Worm (Caenorhabditis elegans) whole organism, L1 larva: ENCODE data around the gene gdi-1.

Experiments used
- C04F5.9 ChIP-seq: sonication (generic microtip); optimal IDR thresholded peaks from 2 replicates; lab custom pipeline; 2016; ENCODE audit warnings: missing genetic modification characterization, missing compliant biosample characterization
- C34B4.2 ChIP-seq: sonication (generic microtip); optimal IDR thresholded peaks from 2 replicates; lab custom pipeline; 2017; ENCODE audit warnings: mild to moderate bottlenecking, missing genetic modification characterization, missing compliant biosample characterization
- aha-1 ChIP-seq: fragments of 150-350 bp; optimal IDR thresholded peaks from 2 replicates; lab custom pipeline; 2014; ENCODE audit warnings: missing biosample characterization, missing genetic modification characterization
- alr-1 ChIP-seq: fragments of 200-800 bp; sonication (Bioruptor generic); optimal IDR thresholded peaks from 2 replicates; lab custom pipeline; 2018; ENCODE audit warnings: borderline replicate concordance, mild to moderate bottlenecking, missing genetic modification characterization, missing compliant biosample characterization
- aly-2 ChIP-seq: fragments of 150-350 bp; optimal IDR thresholded peaks from 2 replicates; lab custom pipeline; 2014; ENCODE audit warnings: missing biosample characterization, missing genetic modification characterization
- ama-1 ChIP-seq: fragments of 150-350 bp; optimal IDR thresholded peaks from 2 replicates; lab custom pipeline; 2014
- blmp-1 ChIP-seq: fragments of 150-350 bp; optimal IDR thresholded peaks from 2 replicates; lab custom pipeline; 2014; ENCODE audit warnings: missing biosample characterization, missing genetic modification characterization
- ceh-63 ChIP-seq: fragments of 200-800 bp; sonication (Bioruptor generic); optimal IDR thresholded peaks from 2 replicates; lab custom pipeline; 2018; ENCODE audit warnings: mild to moderate bottlenecking, missing genetic modification characterization, missing compliant biosample characterization
- ceh-8 ChIP-seq: fragments of 200-800 bp; sonication (Bioruptor generic); optimal IDR thresholded peaks from 2 replicates; lab custom pipeline; 2018; ENCODE audit warnings: mild to moderate bottlenecking, missing genetic modification characterization, moderate library complexity, missing compliant biosample characterization
- ceh-82 ChIP-seq, 3 experiments: fragments of 150-350 bp in 1 of 3; sonication (generic microtip) in 2 of 3; optimal IDR thresholded peaks; 2 replicates each; lab custom pipeline; 2014 to 2017; ENCODE audit warnings: missing biosample characterization in 3 of 3, missing genetic modification characterization in 3 of 3
- ceh-88 ChIP-seq: fragments of 200-800 bp; sonication (Bioruptor generic); IDR thresholded peaks from 2 replicates; pipeline ENCODE4 v1.3.6; 2022; ENCODE audit warnings: missing genetic modification characterization, missing compliant biosample characterization
- ceh-90 ChIP-seq: sonication (generic microtip); optimal IDR thresholded peaks from 2 replicates; lab custom pipeline; 2016; ENCODE audit warnings: missing genetic modification characterization, missing compliant biosample characterization
- efl-1 ChIP-seq, 4 experiments: fragments of 150-350 bp; optimal IDR thresholded peaks in 3 of 4; peaks in 1 of 4; 1 replicate in 1 of 4; 2 replicates in 3 of 4; lab custom pipeline; 2014; ENCODE audit warnings: missing biosample characterization in 2 of 4, missing genetic modification characterization in 2 of 4, missing genetic modification reagents in 2 of 4
- efl-3 ChIP-seq: fragments of 200-800 bp; sonication (Bioruptor generic); optimal IDR thresholded peaks from 2 replicates; lab custom pipeline; 2018; ENCODE audit warnings: mild to moderate bottlenecking, missing genetic modification characterization, missing compliant biosample characterization
- egl-27 ChIP-seq, 2 experiments: fragments of 150-350 bp in 1 of 2; sonication (generic microtip); optimal IDR thresholded peaks; 3 replicates each; lab custom pipeline; 2017 to 2018; ENCODE audit warnings: missing biosample characterization in 2 of 2, missing genetic modification characterization in 2 of 2, missing genetic modification reagents in 2 of 2
- elt-3 ChIP-seq, 6 experiments: fragments of 150-350 bp in 1 of 6; sonication (generic microtip); optimal IDR thresholded peaks; 2 replicates each; lab custom pipeline; 2017 to 2018; ENCODE audit warnings: missing biosample characterization in 6 of 6, missing genetic modification characterization in 6 of 6, inconsistent platforms in 1 of 6
- ets-5 ChIP-seq: fragments of 200-800 bp; sonication (Bioruptor generic); IDR thresholded peaks from 2 replicates; pipeline ENCODE4 v1.3.6; 2022; ENCODE audit warnings: missing genetic modification characterization, missing compliant biosample characterization
- fkh-4 ChIP-seq: sonication (generic microtip); optimal IDR thresholded peaks from 2 replicates; lab custom pipeline; 2016; ENCODE audit warnings: missing compliant biosample characterization, missing genetic modification characterization, borderline replicate concordance
- fkh-8 ChIP-seq: sonication (generic microtip); optimal IDR thresholded peaks from 2 replicates; lab custom pipeline; 2016; ENCODE audit warnings: mild to moderate bottlenecking, missing genetic modification characterization, missing compliant biosample characterization
- fos-1 ChIP-seq: fragments of 150-350 bp; optimal IDR thresholded peaks from 2 replicates; lab custom pipeline; 2014; ENCODE audit warnings: missing biosample characterization, missing genetic modification characterization
- grh-1 ChIP-seq: fragments of 200-800 bp; sonication (Bioruptor generic); IDR thresholded peaks from 2 replicates; pipeline ENCODE4 v1.3.6; 2022; ENCODE audit warnings: missing genetic modification reagents, missing genetic modification characterization, missing compliant biosample characterization
- hlh-17 ChIP-seq: fragments of 200-800 bp; sonication (Bioruptor generic); optimal IDR thresholded peaks from 2 replicates; lab custom pipeline; 2018; ENCODE audit warnings: missing genetic modification characterization, mild to moderate bottlenecking, missing compliant biosample characterization, moderate library complexity, borderline replicate concordance
- hlh-4 ChIP-seq: sonication (generic microtip); optimal IDR thresholded peaks from 2 replicates; lab custom pipeline; 2016; ENCODE audit warnings: mild to moderate bottlenecking, missing genetic modification characterization, missing compliant biosample characterization
- hpl-2 ChIP-seq: fragments of 150-350 bp; optimal IDR thresholded peaks from 2 replicates; lab custom pipeline; 2014; ENCODE audit warnings: missing biosample characterization, missing genetic modification reagents, missing genetic modification characterization
- jun-1 ChIP-seq: fragments of 150-350 bp; optimal IDR thresholded peaks from 2 replicates; lab custom pipeline; 2014; ENCODE audit warnings: missing biosample characterization, missing genetic modification reagents, missing genetic modification characterization
- lin-13 ChIP-seq: fragments of 150-350 bp; optimal IDR thresholded peaks from 2 replicates; lab custom pipeline; 2014; ENCODE audit warnings: missing biosample characterization, missing genetic modification reagents, missing genetic modification characterization
- lin-14 ChIP-seq: fragments of 200-800 bp; sonication (Bioruptor generic); optimal IDR thresholded peaks from 2 replicates; lab custom pipeline; 2018; ENCODE audit warnings: mild to moderate bottlenecking, missing genetic modification characterization, moderate library complexity, missing compliant biosample characterization
- lin-35 ChIP-seq, 2 experiments: fragments of 150-350 bp; optimal IDR thresholded peaks; 2 replicates each; lab custom pipeline; 2014; ENCODE audit warnings: missing biosample characterization in 2 of 2, missing genetic modification characterization in 2 of 2, missing genetic modification reagents in 2 of 2
- lin-39 ChIP-seq: fragments of 150-350 bp; optimal IDR thresholded peaks from 2 replicates; lab custom pipeline; 2014; ENCODE audit warnings: missing biosample characterization, missing genetic modification reagents, missing genetic modification characterization
- mdl-1 ChIP-seq, 2 experiments: fragments of 150-350 bp; optimal IDR thresholded peaks; 2 replicates each; lab custom pipeline; 2014 to 2017; ENCODE audit warnings: missing biosample characterization in 2 of 2, missing genetic modification characterization in 2 of 2, inconsistent platforms in 1 of 2
- nhr-11 ChIP-seq: fragments of 150-350 bp; optimal IDR thresholded peaks from 2 replicates; lab custom pipeline; 2014; ENCODE audit warnings: missing biosample characterization, missing genetic modification characterization
- nhr-12 ChIP-seq: sonication (generic microtip); optimal IDR thresholded peaks from 2 replicates; lab custom pipeline; 2017; ENCODE audit warnings: missing biosample characterization, missing genetic modification characterization
- nhr-20 ChIP-seq: sonication (generic microtip); optimal IDR thresholded peaks from 2 replicates; lab custom pipeline; 2016; ENCODE audit warnings: mild to moderate bottlenecking, missing genetic modification characterization, missing compliant biosample characterization
- nhr-237 ChIP-seq: fragments of 150-350 bp; optimal IDR thresholded peaks from 2 replicates; lab custom pipeline; 2014; ENCODE audit warnings: missing biosample characterization, missing genetic modification characterization
- nhr-28 ChIP-seq: fragments of 150-350 bp; optimal IDR thresholded peaks from 2 replicates; lab custom pipeline; 2014; ENCODE audit warnings: missing biosample characterization, missing genetic modification characterization
- nhr-71 ChIP-seq: sonication (generic microtip); optimal IDR thresholded peaks from 2 replicates; lab custom pipeline; 2016; ENCODE audit warnings: mild to moderate bottlenecking, missing genetic modification characterization, moderate library complexity, missing compliant biosample characterization
- nhr-76 ChIP-seq: sonication (generic microtip); optimal IDR thresholded peaks from 2 replicates; lab custom pipeline; 2017; ENCODE audit warnings: missing biosample characterization, missing genetic modification characterization
- nhr-85 ChIP-seq: sonication (generic microtip); peaks from one replicate; lab custom pipeline; 2016; ENCODE audit warnings: missing genetic modification characterization, inconsistent platforms, missing compliant biosample characterization
- nhr-90 ChIP-seq: sonication (generic microtip); optimal IDR thresholded peaks from 2 replicates; lab custom pipeline; 2016; ENCODE audit warnings: mild to moderate bottlenecking, missing genetic modification characterization, missing compliant biosample characterization; ENCODE audit not compliant: poor library complexity
- pax-3 ChIP-seq: fragments of 200-800 bp; sonication (Bioruptor generic); optimal IDR thresholded peaks from 2 replicates; lab custom pipeline; 2018; ENCODE audit warnings: mild to moderate bottlenecking, missing genetic modification characterization, moderate library complexity, missing compliant biosample characterization
- rnt-1 ChIP-seq: sonication (generic microtip); optimal IDR thresholded peaks from 2 replicates; lab custom pipeline; 2016; ENCODE audit warnings: mild to moderate bottlenecking, missing genetic modification characterization, moderate library complexity, missing compliant biosample characterization
- snpc-4 ChIP-seq: fragments of 150-350 bp; optimal IDR thresholded peaks from 2 replicates; lab custom pipeline; 2014; ENCODE audit warnings: missing biosample characterization, missing genetic modification characterization
- snu-23 ChIP-seq: sonication (generic microtip); optimal IDR thresholded peaks from 2 replicates; lab custom pipeline; 2016; ENCODE audit warnings: missing genetic modification characterization, missing compliant biosample characterization
- sox-4 ChIP-seq: sonication (generic microtip); optimal IDR thresholded peaks from 2 replicates; lab custom pipeline; 2016; ENCODE audit warnings: missing genetic modification characterization, missing compliant biosample characterization
- sptf-1 ChIP-seq: fragments of 150-350 bp; optimal IDR thresholded peaks from 2 replicates; lab custom pipeline; 2014; ENCODE audit warnings: missing biosample characterization, missing genetic modification characterization
- sup-37 ChIP-seq: fragments of 200-800 bp; sonication (Bioruptor generic); optimal IDR thresholded peaks from 2 replicates; lab custom pipeline; 2018; ENCODE audit warnings: mild to moderate bottlenecking, missing genetic modification characterization, missing compliant biosample characterization
- swsn-7 ChIP-seq: sonication (generic microtip); optimal IDR thresholded peaks from 2 replicates; lab custom pipeline; 2016; ENCODE audit warnings: missing genetic modification characterization, missing compliant biosample characterization
- unc-130 ChIP-seq: fragments of 150-350 bp; optimal IDR thresholded peaks from 2 replicates; lab custom pipeline; 2017; ENCODE audit warnings: missing biosample characterization, missing genetic modification characterization, inconsistent platforms
- unc-30 ChIP-seq: sonication (generic microtip); optimal IDR thresholded peaks from 2 replicates; lab custom pipeline; 2017; ENCODE audit warnings: missing biosample characterization, missing genetic modification characterization
- unc-62 ChIP-seq: fragments of 150-350 bp; optimal IDR thresholded peaks from 2 replicates; lab custom pipeline; 2014; ENCODE audit warnings: missing biosample characterization, missing genetic modification reagents, missing genetic modification characterization
- xbp-1 ChIP-seq: sonication (generic microtip); optimal IDR thresholded peaks from 2 replicates; lab custom pipeline; 2016; ENCODE audit warnings: missing genetic modification characterization, missing compliant biosample characterization
- zip-4 ChIP-seq: fragments of 200-800 bp; sonication (Bioruptor generic); optimal IDR thresholded peaks from 2 replicates; lab custom pipeline; 2018; ENCODE audit warnings: mild to moderate bottlenecking, missing genetic modification characterization, moderate library complexity, missing compliant biosample characterization
- ztf-11 ChIP-seq, 2 experiments: sonication (generic microtip); optimal IDR thresholded peaks; 2 replicates each; lab custom pipeline; 2016 to 2017; ENCODE audit warnings: missing genetic modification characterization in 2 of 2, missing biosample characterization in 1 of 2, missing compliant biosample characterization in 1 of 2
- ztf-4 ChIP-seq: fragments of 150-350 bp; optimal IDR thresholded peaks from 2 replicates; lab custom pipeline; 2014; ENCODE audit warnings: missing biosample characterization, missing genetic modification characterization

The gdi-1 gene

DNA sequence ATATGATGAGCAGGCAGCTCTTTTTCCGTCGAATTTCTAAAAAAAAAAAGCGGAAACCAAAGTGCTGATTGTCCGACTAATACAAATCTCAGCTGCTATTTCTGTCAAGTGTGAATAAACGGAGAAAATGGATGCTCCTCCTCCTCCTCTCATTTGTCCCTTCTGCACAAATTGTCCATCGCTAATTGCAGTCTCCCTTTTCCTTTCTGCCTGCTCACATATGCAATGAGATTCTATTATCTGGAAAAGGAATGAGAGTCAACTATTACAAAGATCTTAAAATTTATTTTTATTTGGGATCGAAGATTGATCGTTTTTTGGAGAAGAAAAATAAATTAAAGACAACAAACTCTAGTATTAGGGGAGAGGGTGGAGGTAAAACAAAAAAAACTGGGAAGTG lies 29.6 kb upstream of the gdi-1 start:
- peak; percentile 37 for TF ChIP-seq ztf-4
- TF ChIP-seq pax-3 (tag; lab: Kevin White, UChicago), result no peak
- peak; percentile 45 for TF ChIP-seq nhr-90 (tag; lab: Kevin White, UChicago)
- no peak for TF ChIP-seq egl-27 (tag; optimal IDR thresholded peaks at IDR 0.05; lab: Kevin White, UChicago)
- TF ChIP-seq ama-1 (lab: Kevin White, UChicago), result peak; percentile 38
- TF ChIP-seq zip-4 (GFP tag; lab: Kevin White, UChicago), result no peak
- TF ChIP-seq jun-1, result no peak
- TF ChIP-seq nhr-20 (tag; lab: Kevin White, UChicago), result no peak
- no peak for TF ChIP-seq rnt-1
- no peak for TF ChIP-seq unc-130 (tag; lab: Kevin White, UChicago)
- TF ChIP-seq sox-4 (tag; lab: Kevin White, UChicago), result no peak
- TF ChIP-seq swsn-7 (tag; lab: Kevin White, UChicago), result peak; percentile 10
- no peak for TF ChIP-seq efl-3
- no peak for TF ChIP-seq ceh-8 (GFP tag; lab: Kevin White, UChicago)
- no peak for TF ChIP-seq lin-13 (GFP tag; lab: Kevin White, UChicago)
- no peak for TF ChIP-seq C04F5.9 (tag; lab: Kevin White, UChicago)
- no peak for TF ChIP-seq nhr-237
- no peak for TF ChIP-seq ets-5
- peak; percentile 13 for TF ChIP-seq nhr-85 (tag; lab: Kevin White, UChicago)
- no peak for TF ChIP-seq nhr-76 (tag; lab: Kevin White, UChicago)
- TF ChIP-seq blmp-1 (tag; lab: Kevin White, UChicago), result no peak
- TF ChIP-seq ceh-88, result no peak
- peak in 1 of 2 experiments; percentile 3 for TF ChIP-seq efl-1 (optimal IDR thresholded peaks at IDR 0.05; lab: Kevin White, UChicago)
- no peak for TF ChIP-seq efl-1 (GFP tag; optimal IDR thresholded peaks at IDR 0.05 in 1 of 2; lab: Kevin White, UChicago)
- no peak for TF ChIP-seq mdl-1 (tag; optimal IDR thresholded peaks at IDR 0.05; lab: Kevin White, UChicago)
- TF ChIP-seq ceh-82 (tag; optimal IDR thresholded peaks at IDR 0.05; lab: Kevin White, UChicago), result no peak
- no peak for TF ChIP-seq xbp-1 (tag; lab: Kevin White, UChicago)
- no peak for TF ChIP-seq fkh-4 (tag; lab: Kevin White, UChicago)
- no peak for TF ChIP-seq C34B4.2 (tag; lab: Kevin White, UChicago)
- no peak for TF ChIP-seq snu-23
- TF ChIP-seq fkh-8, result no peak
- no peak for TF ChIP-seq sptf-1 (tag; lab: Kevin White, UChicago)
- TF ChIP-seq nhr-71 (tag; lab: Kevin White, UChicago), result peak; percentile 38
- TF ChIP-seq nhr-12 (tag; lab: Kevin White, UChicago), result no peak
- TF ChIP-seq lin-35 (GFP tag; optimal IDR thresholded peaks at IDR 0.05; lab: Kevin White, UChicago), result no peak
- no peak for TF ChIP-seq hpl-2
- no peak for TF ChIP-seq sup-37 (GFP tag; lab: Kevin White, UChicago)
- no peak for TF ChIP-seq alr-1 (tag; lab: Kevin White, UChicago)
- TF ChIP-seq ceh-63 (GFP tag; lab: Kevin White, UChicago), result no peak
- TF ChIP-seq lin-39, result no peak
- TF ChIP-seq ceh-90 (tag; lab: Kevin White, UChicago), result no peak
- no peak for TF ChIP-seq ztf-11 (tag; optimal IDR thresholded peaks at IDR 0.05; lab: Kevin White, UChicago)
- no peak for TF ChIP-seq hlh-17 (GFP tag; lab: Kevin White, UChicago)
- no peak for TF ChIP-seq snpc-4 (tag; lab: Kevin White, UChicago)
- no peak for TF ChIP-seq unc-30 (tag; lab: Kevin White, UChicago)
- no peak for TF ChIP-seq aha-1
- TF ChIP-seq fos-1 (tag; lab: Kevin White, UChicago), result no peak
- no peak for TF ChIP-seq nhr-28 (tag; lab: Kevin White, UChicago)
- no peak for TF ChIP-seq unc-62
- TF ChIP-seq lin-14 (GFP tag; lab: Kevin White, UChicago), result no peak
- TF ChIP-seq grh-1 (GFP tag; lab: Robert Waterston, UW), result no peak; the same call in 1 of the 2 replicates
- no peak for TF ChIP-seq nhr-11
- TF ChIP-seq aly-2, result peak; percentile 95
- TF ChIP-seq elt-3 (tag; optimal IDR thresholded peaks at IDR 0.05; lab: Kevin White, UChicago), result peak in 1 of 6 experiments; percentile 2
- TF ChIP-seq hlh-4 (tag; lab: Kevin White, UChicago), result no peak
